Worm (Caenorhabditis elegans) whole organism, L4 larva: ENCODE measurements around the gene M163.22.

Source experiments
- F10B5.3 ChIP-seq: sonication (generic microtip); optimal IDR thresholded peaks from 2 replicates; lab custom pipeline; 2016; ENCODE audit warnings: mild to moderate bottlenecking, missing genetic modification characterization, missing compliant biosample characterization
- F26F4.8 ChIP-seq: fragments of 200-800 bp; sonication (Bioruptor generic); conservative IDR thresholded peaks from 2 replicates; pipeline ENCODE4 v1.3.6; 2022; ENCODE audit warnings: missing genetic modification characterization, missing compliant biosample characterization
- F37D6.2 ChIP-seq: sonication (generic microtip); optimal IDR thresholded peaks from 2 replicates; lab custom pipeline; 2016; ENCODE audit warnings: mild to moderate bottlenecking, missing genetic modification characterization, missing compliant biosample characterization
- F44E2.7 ChIP-seq: fragments of 200-800 bp; sonication (Bioruptor generic); IDR thresholded peaks from 2 replicates; pipeline ENCODE4 v2.1.2; 2022; ENCODE audit warnings: missing genetic modification characterization, missing compliant biosample characterization
- F49E8.2 ChIP-seq: sonication (generic microtip); optimal IDR thresholded peaks from 2 replicates; lab custom pipeline; 2016; ENCODE audit warnings: missing compliant biosample characterization, mild to moderate bottlenecking, missing genetic modification characterization, borderline replicate concordance
- T20F7.1 ChIP-seq: fragments of 200-800 bp; sonication (Bioruptor generic); optimal IDR thresholded peaks from 2 replicates; lab custom pipeline; 2018; ENCODE audit warnings: mild to moderate bottlenecking, missing genetic modification characterization, missing compliant biosample characterization
- T26A8.4 ChIP-seq: fragments of 200-800 bp; sonication (Bioruptor generic); IDR thresholded peaks from 2 replicates; pipeline ENCODE4 v1.3.6; 2022; ENCODE audit warnings: missing genetic modification characterization, missing compliant biosample characterization
- Y105C5A.15 ChIP-seq: fragments of 200-800 bp; sonication (Bioruptor generic); IDR thresholded peaks from 2 replicates; pipeline ENCODE4 v1.3.6; 2022; ENCODE audit warnings: missing genetic modification characterization, missing compliant biosample characterization
- Y48G9A.11 ChIP-seq: fragments of 200-800 bp; sonication (Bioruptor generic); IDR thresholded peaks from 2 replicates; pipeline ENCODE4 v1.3.6; 2022; ENCODE audit warnings: missing genetic modification reagents, missing genetic modification characterization, missing compliant biosample characterization
- Y5F2A.4 ChIP-seq: fragments of 200-800 bp; sonication (Bioruptor generic); optimal IDR thresholded peaks from 2 replicates; lab custom pipeline; 2018; ENCODE audit warnings: mild to moderate bottlenecking, missing genetic modification characterization, missing compliant biosample characterization
- Y75B8A.6 ChIP-seq: fragments of 200-800 bp; sonication (Bioruptor generic); IDR thresholded peaks from 2 replicates; pipeline ENCODE4 v1.3.6; 2022; ENCODE audit warnings: missing genetic modification reagents, missing genetic modification characterization, missing compliant biosample characterization
- ZK337.2 ChIP-seq: fragments of 200-800 bp; sonication (Bioruptor generic); IDR thresholded peaks from 2 replicates; pipeline ENCODE4 v1.3.6; 2022; ENCODE audit warnings: missing genetic modification reagents, missing genetic modification characterization, missing compliant biosample characterization
- aha-1 ChIP-seq: fragments of 150-350 bp; peaks from one replicate; lab custom pipeline; 2014; ENCODE audit warnings: missing biosample characterization, missing genetic modification characterization
- attf-4 ChIP-seq: sonication (generic microtip); optimal IDR thresholded peaks from 3 replicates; lab custom pipeline; 2017; ENCODE audit warnings: missing biosample characterization, missing genetic modification characterization
- ceh-20 ChIP-seq: fragments of 200-800 bp; sonication (Bioruptor generic); IDR thresholded peaks from 2 replicates; pipeline ENCODE4 v1.3.6; 2022; ENCODE audit warnings: missing genetic modification reagents, missing genetic modification characterization, missing compliant biosample characterization
- ceh-44 ChIP-seq: fragments of 200-800 bp; sonication (Bioruptor generic); IDR thresholded peaks from 2 replicates; pipeline ENCODE4 v1.3.6; 2022; ENCODE audit warnings: missing genetic modification reagents, missing genetic modification characterization, missing compliant biosample characterization
- cey-2 ChIP-seq: sonication (generic microtip); optimal IDR thresholded peaks from 3 replicates; lab custom pipeline; 2017; ENCODE audit warnings: missing genetic modification characterization, mild to moderate bottlenecking, missing compliant biosample characterization, antibody characterized with exemption, borderline replicate concordance; ENCODE audit not compliant: insufficient read depth
- daf-16 ChIP-seq, 3 experiments: sonication (generic microtip); optimal IDR thresholded peaks; 2 replicates each; lab custom pipeline; 2016 to 2017; ENCODE audit warnings: missing genetic modification characterization in 3 of 3, missing genetic modification reagents in 3 of 3, mild to moderate bottlenecking in 2 of 3, missing compliant biosample characterization in 2 of 3, missing biosample characterization in 1 of 3, moderate library complexity in 1 of 3
- daf-19 ChIP-seq: fragments of 200-800 bp; sonication (Bioruptor generic); conservative IDR thresholded peaks from 2 replicates; pipeline ENCODE4 v1.3.6; 2022; ENCODE audit warnings: missing genetic modification characterization, missing compliant biosample characterization
- daf-8 ChIP-seq: fragments of 200-800 bp; sonication (Bioruptor generic); IDR thresholded peaks from 2 replicates; pipeline ENCODE4 v1.3.6; 2022; ENCODE audit warnings: missing genetic modification characterization, missing compliant biosample characterization
- dmd-6 ChIP-seq: fragments of 200-800 bp; sonication (Bioruptor generic); IDR thresholded peaks from 2 replicates; pipeline ENCODE4 v1.3.6; 2022; ENCODE audit warnings: missing genetic modification reagents, missing genetic modification characterization, missing compliant biosample characterization
- dmd-8 ChIP-seq: fragments of 200-800 bp; sonication (Bioruptor generic); IDR thresholded peaks from 2 replicates; pipeline ENCODE4 v1.3.6; 2022; ENCODE audit warnings: missing genetic modification characterization, missing compliant biosample characterization
- dpl-1 ChIP-seq: fragments of 150-350 bp; optimal IDR thresholded peaks from 2 replicates; lab custom pipeline; 2014; ENCODE audit warnings: missing biosample characterization, missing genetic modification reagents, missing genetic modification characterization
- duxl-1 ChIP-seq: sonication (generic microtip); optimal IDR thresholded peaks from 2 replicates; lab custom pipeline; 2016; ENCODE audit warnings: mild to moderate bottlenecking, missing genetic modification characterization, moderate library complexity, missing compliant biosample characterization; ENCODE audit not compliant: poor library complexity
- egl-27 ChIP-seq: sonication (generic microtip); optimal IDR thresholded peaks from 3 replicates; lab custom pipeline; 2017; ENCODE audit warnings: missing biosample characterization, missing genetic modification reagents, missing genetic modification characterization
- fkh-10 ChIP-seq: fragments of 150-350 bp; optimal IDR thresholded peaks from 2 replicates; lab custom pipeline; 2014; ENCODE audit warnings: missing biosample characterization, missing genetic modification reagents, missing genetic modification characterization
- hif-1 ChIP-seq, 2 experiments: sonication (generic microtip); optimal IDR thresholded peaks; 2 replicates each; lab custom pipeline; 2016 to 2017; ENCODE audit warnings: missing compliant biosample characterization in 2 of 2, missing genetic modification characterization in 2 of 2, missing genetic modification reagents in 2 of 2, missing genotype in 2 of 2, mild to moderate bottlenecking in 1 of 2
- hlh-11 ChIP-seq: fragments of 200-800 bp; sonication (Bioruptor generic); optimal IDR thresholded peaks from 2 replicates; lab custom pipeline; 2018; ENCODE audit warnings: mild to moderate bottlenecking, missing genetic modification characterization, missing compliant biosample characterization
- hmg-1.1 ChIP-seq: fragments of 200-800 bp; sonication (Bioruptor generic); IDR thresholded peaks from 2 replicates; pipeline ENCODE4 v1.3.6; 2022; ENCODE audit warnings: missing genetic modification reagents, missing genetic modification characterization, missing compliant biosample characterization
- jun-1 ChIP-seq: fragments of 150-350 bp; optimal IDR thresholded peaks from 2 replicates; lab custom pipeline; 2014; ENCODE audit warnings: missing biosample characterization, missing genetic modification reagents, missing genetic modification characterization
- lin-1 ChIP-seq: fragments of 200-800 bp; sonication (Bioruptor generic); IDR thresholded peaks from 2 replicates; pipeline ENCODE4 v1.3.6; 2022; ENCODE audit warnings: missing genetic modification reagents, missing genetic modification characterization, missing compliant biosample characterization
- lin-38 ChIP-seq: fragments of 200-800 bp; sonication (Bioruptor generic); IDR thresholded peaks from 2 replicates; pipeline ENCODE4 v1.3.6; 2022; ENCODE audit warnings: missing genetic modification reagents, missing genetic modification characterization, missing compliant biosample characterization
- madf-5 ChIP-seq, 2 experiments: fragments of 200-800 bp; sonication (Bioruptor generic); IDR thresholded peaks; 2 replicates each; pipeline ENCODE4 v1.3.6; 2022; ENCODE audit warnings: missing compliant biosample characterization in 2 of 2, missing genetic modification characterization in 2 of 2
- mep-1 ChIP-seq: fragments of 150-350 bp; sonication (generic microtip); optimal IDR thresholded peaks from 3 replicates; lab custom pipeline; 2014; ENCODE audit warnings: missing biosample characterization, missing genetic modification characterization
- mxl-2 ChIP-seq: fragments of 200-800 bp; sonication (Bioruptor generic); conservative IDR thresholded peaks from 2 replicates; pipeline ENCODE4 v1.3.6; 2022; ENCODE audit warnings: missing genetic modification reagents, missing genetic modification characterization, missing compliant biosample characterization
- mxl-3 ChIP-seq: fragments of 200-800 bp; sonication (Bioruptor generic); optimal IDR thresholded peaks from 2 replicates; lab custom pipeline; 2018; ENCODE audit warnings: mild to moderate bottlenecking, missing genetic modification characterization, missing compliant biosample characterization
- nhr-111 ChIP-seq: fragments of 200-800 bp; sonication (Bioruptor generic); optimal IDR thresholded peaks from 2 replicates; lab custom pipeline; 2018; ENCODE audit warnings: mild to moderate bottlenecking, missing genetic modification characterization, missing compliant biosample characterization
- nhr-237 ChIP-seq: sonication (generic microtip); optimal IDR thresholded peaks from 2 replicates; lab custom pipeline; 2017; ENCODE audit warnings: missing biosample characterization, missing genetic modification characterization
- nhr-28 ChIP-seq: fragments of 150-350 bp; optimal IDR thresholded peaks from 2 replicates; lab custom pipeline; 2014; ENCODE audit warnings: missing biosample characterization, missing genetic modification characterization
- nhr-41 ChIP-seq: fragments of 200-800 bp; sonication (Bioruptor generic); IDR thresholded peaks from 2 replicates; pipeline ENCODE4 v1.3.6; 2022; ENCODE audit warnings: missing genetic modification reagents, missing genetic modification characterization, missing compliant biosample characterization
- nhr-77 ChIP-seq: fragments of 150-350 bp; optimal IDR thresholded peaks from 2 replicates; lab custom pipeline; 2014; ENCODE audit warnings: missing biosample characterization, missing genetic modification characterization
- saeg-2 ChIP-seq: fragments of 200-800 bp; sonication (Bioruptor generic); IDR thresholded peaks from 2 replicates; pipeline ENCODE4 v1.3.6; 2022; ENCODE audit warnings: missing genetic modification reagents, missing genetic modification characterization, missing compliant biosample characterization
- set-16 ChIP-seq: fragments of 200-800 bp; sonication (Bioruptor generic); IDR thresholded peaks from 2 replicates; pipeline ENCODE4 v1.3.6; 2022; ENCODE audit warnings: missing genetic modification reagents, missing genetic modification characterization, missing compliant biosample characterization
- skn-1 ChIP-seq: fragments of 150-350 bp; optimal IDR thresholded peaks from 2 replicates; lab custom pipeline; 2014; ENCODE audit warnings: missing biosample characterization, missing genetic modification characterization
- snpc-4 ChIP-seq: fragments of 150-350 bp; optimal IDR thresholded peaks from 2 replicates; lab custom pipeline; 2014; ENCODE audit warnings: missing biosample characterization, missing genetic modification characterization
- spr-3 ChIP-seq: fragments of 200-800 bp; sonication (Bioruptor generic); optimal IDR thresholded peaks from 2 replicates; lab custom pipeline; 2018; ENCODE audit warnings: mild to moderate bottlenecking, missing genetic modification characterization, missing compliant biosample characterization
- unc-39 ChIP-seq: sonication (generic microtip); optimal IDR thresholded peaks from 2 replicates; lab custom pipeline; 2017; ENCODE audit warnings: missing biosample characterization, missing genetic modification characterization
- vab-7 ChIP-seq: fragments of 200-800 bp; sonication (Bioruptor generic); IDR thresholded peaks from 2 replicates; pipeline ENCODE4 v1.3.6; 2022; ENCODE audit warnings: missing genetic modification reagents, missing genetic modification characterization, missing compliant biosample characterization
- zag-1 ChIP-seq: fragments of 150-350 bp; optimal IDR thresholded peaks from 2 replicates; lab custom pipeline; 2014; ENCODE audit warnings: missing biosample characterization, missing genetic modification characterization
- zfp-2 ChIP-seq: sonication (generic microtip); optimal IDR thresholded peaks from 2 replicates; lab custom pipeline; 2016; ENCODE audit warnings: mild to moderate bottlenecking, missing genetic modification characterization, missing compliant biosample characterization
- zip-11 ChIP-seq: fragments of 200-800 bp; sonication (Bioruptor generic); IDR thresholded peaks from 2 replicates; pipeline ENCODE4 v1.3.6; 2022; ENCODE audit warnings: missing genetic modification characterization, missing compliant biosample characterization
- ztf-7 ChIP-seq: fragments of 150-350 bp; optimal IDR thresholded peaks from 2 replicates; lab custom pipeline; 2014; ENCODE audit warnings: missing biosample characterization, missing genetic modification characterization

Gene M163.22

ce11 chrX:14477338-14477737, 11.6 kb downstream of the M163.22 start (continued):
- TF ChIP-seq nhr-111: no peak
- TF ChIP-seq jun-1 (tag; lab: Kevin White, UChicago): no peak
- TF ChIP-seq nhr-28 (tag; lab: Kevin White, UChicago): no peak
- 0 out of 2 replicates have a peak, but pooled peaks have one; percentile 20 for TF ChIP-seq ceh-44 (GFP tag; lab: Robert Waterston, UW)
- TF ChIP-seq fkh-10 (GFP tag; lab: Kevin White, UChicago): no peak
- no peak for TF ChIP-seq ztf-7 (tag; lab: Kevin White, UChicago)
- TF ChIP-seq ZK337.2 (GFP tag; lab: Robert Waterston, UW): no peak
- no peak for TF ChIP-seq nhr-77 (tag; lab: Kevin White, UChicago)
- TF ChIP-seq aha-1 (tag; lab: Kevin White, UChicago): no peak
- no peak for TF ChIP-seq Y48G9A.11 (GFP tag; lab: Robert Waterston, UW)
- no peak for TF ChIP-seq set-16 (GFP tag; lab: Robert Waterston, UW)
- no peak for TF ChIP-seq lin-1 (GFP tag; lab: Robert Waterston, UW)
- TF ChIP-seq F37D6.2: no peak
- TF ChIP-seq daf-8: peak; percentile 46; the same call in 1 of the 2 replicates
- peak; percentile 47; the same call in 1 of the 2 replicates for TF ChIP-seq hmg-1.1
- TF ChIP-seq T20F7.1: no peak
- TF ChIP-seq mxl-3 (GFP tag; lab: Kevin White, UChicago): no peak
- no peak for TF ChIP-seq ceh-20 (GFP tag; lab: Robert Waterston, UW)
- TF ChIP-seq nhr-237 (tag; lab: Kevin White, UChicago): no peak
- no peak for TF ChIP-seq saeg-2 (GFP tag; lab: Robert Waterston, UW)
- TF ChIP-seq dpl-1 (GFP tag; lab: Kevin White, UChicago): no peak
- TF ChIP-seq zag-1 (tag; lab: Kevin White, UChicago): no peak
- TF ChIP-seq mxl-2 (GFP tag; lab: Robert Waterston, UW): no peak
- no peak; the same call in 1 of the 2 replicates for TF ChIP-seq lin-38 (GFP tag; lab: Robert Waterston, UW)
- TF ChIP-seq dmd-6: peak; percentile 30
- no peak for TF ChIP-seq hif-1 (tag; optimal IDR thresholded peaks at IDR 0.05; lab: Kevin White, UChicago)
- no peak for TF ChIP-seq F44E2.7
- TF ChIP-seq F26F4.8 (GFP tag; lab: Robert Waterston, UW): no peak
- TF ChIP-seq Y105C5A.15 (GFP tag; lab: Robert Waterston, UW): peak; percentile 79; the same call in 1 of the 2 replicates
- no peak for TF ChIP-seq duxl-1
- no peak for TF ChIP-seq nhr-41
- no peak for TF ChIP-seq mep-1 (tag; lab: Kevin White, UChicago)
- no peak for TF ChIP-seq F49E8.2 (tag; lab: Kevin White, UChicago)
- no peak for TF ChIP-seq F10B5.3 (tag; lab: Kevin White, UChicago)
- TF ChIP-seq hlh-11 (tag; lab: Kevin White, UChicago): no peak
- TF ChIP-seq unc-39 (tag; lab: Kevin White, UChicago): no peak
- TF ChIP-seq spr-3 (GFP tag; lab: Kevin White, UChicago): no peak
- no peak for TF ChIP-seq attf-4
- peak; percentile 68; the same call in 1 of the 2 replicates for TF ChIP-seq dmd-8 (GFP tag; lab: Robert Waterston, UW)
- TF ChIP-seq daf-16 (GFP tag; optimal IDR thresholded peaks at IDR 0.05; lab: Kevin White, UChicago): no peak
- TF ChIP-seq daf-16 (tag; optimal IDR thresholded peaks at IDR 0.05; lab: Kevin White, UChicago): peak; percentile 30
- TF ChIP-seq Y5F2A.4: no peak
- TF ChIP-seq egl-27: no peak
- no peak for TF ChIP-seq vab-7 (GFP tag; lab: Robert Waterston, UW)
- no peak for TF ChIP-seq zip-11 (GFP tag; lab: Robert Waterston, UW)
- peak; percentile 76 for TF ChIP-seq snpc-4 (tag; lab: Kevin White, UChicago)
- TF ChIP-seq skn-1 (tag; lab: Kevin White, UChicago): no peak
- no peak; the same call in 1 of the 2 replicates for TF ChIP-seq T26A8.4 (GFP tag; lab: Robert Waterston, UW)
- no peak for TF ChIP-seq zfp-2 (tag; lab: Kevin White, UChicago)
- no peak for TF ChIP-seq cey-2 (tag; lab: Kevin White, UChicago)
- no peak for TF ChIP-seq Y75B8A.6
- no peak for TF ChIP-seq madf-5 (GFP tag; IDR thresholded peaks at IDR 0.05; lab: Robert Waterston, UW)
- no peak for TF ChIP-seq daf-19 (GFP tag; lab: Robert Waterston, UW)
